Fruit fly (Drosophila melanogaster) whole organism, pupa: ENCODE measurements around the gene Sgt.

ENCODE experiments used
- CG13204 ChIP-seq: fragments of 200-800 bp; sonication (Bioruptor generic); optimal IDR thresholded peaks from 2 replicates; lab custom pipeline; 2018; ENCODE audit warnings: missing biosample characterization, mild to moderate bottlenecking, missing genetic modification characterization, moderate library complexity
- CG17806 ChIP-seq: fragments of 200-800 bp; sonication (Bioruptor generic); optimal IDR thresholded peaks from 2 replicates; lab custom pipeline; 2018; ENCODE audit warnings: missing biosample characterization, mild to moderate bottlenecking, missing genetic modification characterization, moderate library complexity
- CG32121 ChIP-seq: fragments of 200-800 bp; sonication (Bioruptor generic); IDR thresholded peaks from 2 replicates; pipeline ENCODE4 v1.3.6; 2022; ENCODE audit warnings: missing biosample characterization, missing genetic modification characterization
- CG4496 ChIP-seq: fragments of 200-800 bp; sonication (Bioruptor generic); IDR thresholded peaks from 3 replicates; pipeline ENCODE4 v1.3.6; 2022; ENCODE audit warnings: missing biosample characterization, missing genetic modification characterization
- CG8159 ChIP-seq: fragments of 200-800 bp; sonication (Bioruptor generic); optimal IDR thresholded peaks from 3 replicates; lab custom pipeline; 2018; ENCODE audit warnings: missing biosample characterization, mild to moderate bottlenecking, missing genetic modification characterization, moderate library complexity
- CG8301 ChIP-seq: fragments of 200-800 bp; sonication (Bioruptor generic); optimal IDR thresholded peaks from 2 replicates; lab custom pipeline; 2018; ENCODE audit warnings: missing biosample characterization, mild to moderate bottlenecking, missing genetic modification characterization
- CG9948 ChIP-seq: fragments of 200-800 bp; sonication (Bioruptor generic); optimal IDR thresholded peaks from 2 replicates; lab custom pipeline; 2018; ENCODE audit warnings: missing biosample characterization, mild to moderate bottlenecking, missing genetic modification characterization, moderate library complexity
- EcR ChIP-seq: fragments of 200-800 bp; sonication (Bioruptor generic); optimal IDR thresholded peaks from 3 replicates; lab custom pipeline; 2019; ENCODE audit warnings: missing biosample characterization, missing genetic modification characterization, mild to moderate bottlenecking, moderate library complexity, missing genetic modification reagents
- Pif1A ChIP-seq: fragments of 200-800 bp; sonication (Bioruptor generic); optimal IDR thresholded peaks from 3 replicates; lab custom pipeline; 2016; ENCODE audit warnings: missing biosample characterization, missing genetic modification characterization
- gl ChIP-seq: fragments of 200-800 bp; sonication (Bioruptor generic); optimal IDR thresholded peaks from 2 replicates; lab custom pipeline; 2018; ENCODE audit warnings: missing biosample characterization, mild to moderate bottlenecking, missing genetic modification characterization

DNA sequence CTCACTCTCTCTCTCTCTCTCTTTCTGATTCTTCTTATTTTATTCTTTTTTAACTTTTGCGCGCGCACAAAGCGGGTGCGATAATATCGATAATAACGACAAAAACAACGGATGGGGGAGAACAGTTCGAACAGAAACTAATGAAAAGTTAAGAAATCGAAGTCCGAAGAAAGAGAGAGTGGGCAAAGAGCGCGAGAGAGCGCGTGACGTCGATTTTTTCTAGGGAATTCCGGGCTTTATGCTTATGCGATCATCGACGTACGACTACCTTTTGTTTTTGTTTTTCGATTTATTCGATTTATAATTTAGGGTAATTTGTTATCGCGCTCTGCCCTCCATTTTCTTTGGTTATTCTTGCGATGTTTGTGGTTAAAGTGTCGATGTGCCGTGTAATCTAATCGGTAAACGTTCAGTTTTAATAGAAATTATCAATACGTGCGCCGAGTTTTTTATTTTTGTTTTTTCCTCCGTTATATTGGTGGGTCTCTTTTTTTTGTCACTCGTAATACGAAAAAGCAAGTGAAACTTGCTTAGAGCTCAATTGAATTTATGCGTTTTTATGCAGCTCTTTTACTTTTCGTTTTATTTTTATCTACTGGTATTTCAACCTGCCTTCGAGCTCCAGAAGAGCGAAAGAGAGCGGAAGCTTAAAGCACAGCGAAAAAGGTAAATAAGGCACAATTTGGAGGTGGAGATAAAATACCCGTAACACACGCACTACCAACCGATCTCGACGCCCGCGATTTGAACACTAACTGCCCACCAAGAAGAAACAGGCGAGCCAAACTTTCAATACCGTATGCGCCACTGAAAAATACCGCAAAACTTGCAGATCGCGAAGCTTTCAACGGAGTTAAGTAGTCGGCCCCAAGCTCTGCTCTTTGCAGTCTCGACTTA lies 21.5 kb upstream of the Sgt start, which contains the start of gene dl:
- TF ChIP-seq Pif1A (GFP tag; lab: Kevin White, UChicago) (peak; percentile 42), CG9948 (peak; percentile 31), CG4496 (GFP tag; lab: Robert Waterston, UW) (peak; percentile 33; the same call in 2 of the 3 replicates), gl (tag; lab: Kevin White, UChicago) (peak; percentile 14), CG13204 (no peak), CG17806 (peak; percentile 7), CG8301 (peak; percentile 68), EcR (GFP tag; lab: Kevin White, UChicago) (peak; percentile 22), CG32121 (peak; percentile 68), CG8159 (no peak)
